Fruit fly (Drosophila melanogaster): Measurements from ENCODE around the gene CG13445.

dm6 chr3L:15826347-15826984 is 17.2 kb downstream of the CG13445 start, which contains the start of the genes DCP2 and dbo:
- TF ChIP-seq eg (GFP tag; IDR thresholded peaks at IDR 0.05), result peak; percentile 86
- peak; percentile 3 for TF ChIP-seq Eip75B (GFP tag; optimal IDR thresholded peaks at IDR 0.05)
- peak; percentile 26 for TF ChIP-seq CG10669 (GFP tag; optimal IDR thresholded peaks at IDR 0.05)
- no peak for TF ChIP-seq fd59A (GFP tag; optimal IDR thresholded peaks at IDR 0.05)

All from whole organism, prepupa.